Fruit fly (Drosophila melanogaster) whole organism, embryonic: Measurements from ENCODE around the gene Liprin-beta.
A peak's percentile ranks its signal among the peaks of the same experiment; 100 is the strongest.

Experiments
- Abd-B ChIP-seq: fragments of 200-800 bp; sonication (Bioruptor generic); optimal IDR thresholded peaks from 2 replicates; lab custom pipeline; 2018; ENCODE audit warnings: missing biosample characterization, mild to moderate bottlenecking, missing genetic modification characterization, moderate library complexity
- B-H2 ChIP-seq: fragments of 200-800 bp; sonication (Bioruptor generic); optimal IDR thresholded peaks from 2 replicates; lab custom pipeline; 2018; ENCODE audit warnings: missing biosample characterization, mild to moderate bottlenecking, missing genetic modification characterization
- CG10654 ChIP-seq: fragments of 200-800 bp; sonication (Bioruptor generic); optimal IDR thresholded peaks from 2 replicates; lab custom pipeline; 2016; ENCODE audit warnings: missing biosample characterization, missing genetic modification characterization
- CG12155 ChIP-seq: fragments of 200-800 bp; sonication (Bioruptor generic); optimal IDR thresholded peaks from 3 replicates; lab custom pipeline; 2016; ENCODE audit warnings: missing biosample characterization, missing genetic modification characterization
- CG13894 ChIP-seq: fragments of 200-800 bp; sonication (Bioruptor generic); optimal IDR thresholded peaks from 3 replicates; lab custom pipeline; 2018; ENCODE audit warnings: missing biosample characterization, mild to moderate bottlenecking, missing genetic modification characterization, moderate library complexity
- CG14710 ChIP-seq: fragments of 200-800 bp; sonication (Bioruptor generic); optimal IDR thresholded peaks from 3 replicates; lab custom pipeline; 2019; ENCODE audit warnings: missing biosample characterization, mild to moderate bottlenecking, missing genetic modification characterization, moderate library complexity
- CG17385 ChIP-seq: fragments of 200-800 bp; sonication (Bioruptor generic); optimal IDR thresholded peaks from 3 replicates; lab custom pipeline; 2018; ENCODE audit warnings: missing biosample characterization, mild to moderate bottlenecking, missing genetic modification characterization
- CG18262 ChIP-seq: fragments of 200-800 bp; optimal IDR thresholded peaks from 3 replicates; lab custom pipeline; 2019; ENCODE audit warnings: missing biosample characterization, mild to moderate bottlenecking, missing genetic modification characterization, moderate library complexity
- CG18599 ChIP-seq: fragments of 200-800 bp; sonication (Bioruptor generic); optimal IDR thresholded peaks from 3 replicates; lab custom pipeline; 2017; ENCODE audit warnings: missing biosample characterization, missing genetic modification characterization, mild to moderate bottlenecking, moderate library complexity, missing genetic modification reagents
- CG2202 ChIP-seq: fragments of 200-800 bp; sonication (Bioruptor generic); optimal IDR thresholded peaks from 2 replicates; lab custom pipeline; 2018; ENCODE audit warnings: missing biosample characterization, mild to moderate bottlenecking, missing genetic modification characterization
- CG3065 ChIP-seq: fragments of 200-800 bp; sonication (Bioruptor generic); optimal IDR thresholded peaks from 2 replicates; lab custom pipeline; 2016; ENCODE audit warnings: missing biosample characterization, missing genetic modification characterization
- CG31224 ChIP-seq: fragments of 200-800 bp; sonication (Bioruptor generic); IDR thresholded peaks from 2 replicates; pipeline ENCODE4 v1.3.6; 2022; ENCODE audit warnings: missing biosample characterization, missing genetic modification characterization
- CG3847 ChIP-seq: fragments of 200-800 bp; sonication (Bioruptor generic); IDR thresholded peaks from 2 replicates; pipeline ENCODE4 v1.3.6; 2022; ENCODE audit warnings: missing biosample characterization, missing genetic modification characterization
- CG5245 ChIP-seq: fragments of 200-800 bp; sonication (Bioruptor generic); optimal IDR thresholded peaks from 3 replicates; lab custom pipeline; 2016; ENCODE audit warnings: missing biosample characterization, missing genetic modification characterization
- CG6272 ChIP-seq: fragments of 200-800 bp; sonication (Bioruptor generic); IDR thresholded peaks from 2 replicates; pipeline ENCODE4 v1.3.6; 2022; ENCODE audit warnings: missing biosample characterization, missing genetic modification characterization
- CG6683 ChIP-seq: fragments of 200-800 bp; sonication (Bioruptor generic); optimal IDR thresholded peaks from 2 replicates; lab custom pipeline; 2017; ENCODE audit warnings: missing biosample characterization, mild to moderate bottlenecking, missing genetic modification characterization, missing genetic modification reagents
- CG7271 ChIP-seq: fragments of 200-800 bp; sonication (Bioruptor generic); optimal IDR thresholded peaks from 2 replicates; lab custom pipeline; 2018; ENCODE audit warnings: missing biosample characterization, mild to moderate bottlenecking, missing genetic modification characterization, moderate library complexity
- CG7357 ChIP-seq: fragments of 200-800 bp; sonication (Bioruptor generic); IDR thresholded peaks from 3 replicates; pipeline ENCODE4 v1.3.6; 2022; ENCODE audit warnings: missing biosample characterization, missing genetic modification characterization
- CG7556 ChIP-seq: fragments of 200-800 bp; sonication (Bioruptor generic); optimal IDR thresholded peaks from 2 replicates; lab custom pipeline; 2017; ENCODE audit warnings: missing biosample characterization, mild to moderate bottlenecking, missing genetic modification characterization
- CG7786 ChIP-seq: fragments of 200-800 bp; sonication (Bioruptor generic); optimal IDR thresholded peaks from 2 replicates; lab custom pipeline; 2016; ENCODE audit warnings: missing biosample characterization, missing genetic modification characterization
- CG8281 ChIP-seq: fragments of 200-800 bp; sonication (Bioruptor generic); optimal IDR thresholded peaks from 2 replicates; lab custom pipeline; 2018; ENCODE audit warnings: missing biosample characterization, mild to moderate bottlenecking, missing genetic modification characterization, moderate library complexity
- CG8478 ChIP-seq: fragments of >200 bp; optimal IDR thresholded peaks from 2 replicates; lab custom pipeline; 2018
- CG9932 ChIP-seq: fragments of 200-800 bp; sonication (Bioruptor generic); IDR thresholded peaks from 2 replicates; pipeline ENCODE4 v1.3.6; 2022; ENCODE audit warnings: missing biosample characterization, missing genetic modification characterization
- D19A ChIP-seq: fragments of 200-800 bp; optimal IDR thresholded peaks from 3 replicates; lab custom pipeline; 2019; ENCODE audit warnings: missing biosample characterization, mild to moderate bottlenecking, missing genetic modification characterization, moderate library complexity
- Deaf1 ChIP-seq: fragments of 200-800 bp; optimal IDR thresholded peaks from 3 replicates; lab custom pipeline; 2019; ENCODE audit warnings: missing biosample characterization, mild to moderate bottlenecking, missing genetic modification characterization, moderate library complexity
- Dek ChIP-seq: fragments of 200-800 bp; sonication (Bioruptor generic); optimal IDR thresholded peaks from 3 replicates; lab custom pipeline; 2019; ENCODE audit warnings: missing biosample characterization, mild to moderate bottlenecking, missing genetic modification characterization, moderate library complexity
- E2f2 ChIP-seq: fragments of 200-800 bp; sonication (Bioruptor generic); IDR thresholded peaks from 2 replicates; pipeline ENCODE4 v1.3.6; 2022; ENCODE audit warnings: missing biosample characterization, missing genetic modification characterization
- HLH4C ChIP-seq: fragments of 200-800 bp; sonication (Bioruptor generic); IDR thresholded peaks from 3 replicates; pipeline ENCODE4 v1.3.6; 2022; ENCODE audit warnings: missing biosample characterization, missing genetic modification characterization; ENCODE audit not compliant: partially characterized antibody
- Oli ChIP-seq: fragments of 200-800 bp; sonication (Bioruptor generic); optimal IDR thresholded peaks from 2 replicates; lab custom pipeline; 2018; ENCODE audit warnings: missing biosample characterization, mild to moderate bottlenecking, missing genetic modification characterization, moderate library complexity
- Xrp1 ChIP-seq: fragments of 200-800 bp; sonication (Bioruptor generic); IDR thresholded peaks from 2 replicates; pipeline ENCODE4 v1.3.6; 2022; ENCODE audit warnings: missing biosample characterization, missing genetic modification characterization
- ac ChIP-seq: fragments of 200-800 bp; sonication (Bioruptor generic); optimal IDR thresholded peaks from 3 replicates; lab custom pipeline; 2017; ENCODE audit warnings: missing biosample characterization, mild to moderate bottlenecking, missing genetic modification characterization
- br ChIP-seq: fragments of >200 bp; optimal IDR thresholded peaks from 2 replicates; lab custom pipeline; 2017
- ci ChIP-seq: fragments of 200-800 bp; sonication (Bioruptor generic); IDR thresholded peaks from 3 replicates; pipeline ENCODE4 v1.3.6; 2022; ENCODE audit warnings: missing biosample characterization, missing genetic modification characterization
- crp ChIP-seq, 2 experiments: fragments of 200-800 bp; sonication (Bioruptor generic); optimal IDR thresholded peaks; 2 replicates in 1 of 2; 3 replicates in 1 of 2; lab custom pipeline; 2017; ENCODE audit warnings: missing biosample characterization in 2 of 2, missing genetic modification characterization in 2 of 2, mild to moderate bottlenecking in 1 of 2, moderate library complexity in 1 of 2
- danr ChIP-seq: fragments of 200-800 bp; sonication (Bioruptor generic); IDR thresholded peaks from 2 replicates; pipeline ENCODE4 v1.3.6; 2022; ENCODE audit warnings: missing biosample characterization, missing genetic modification characterization
- dati ChIP-seq: fragments of 200-800 bp; sonication (Bioruptor generic); IDR thresholded peaks from 2 replicates; pipeline ENCODE4 v1.3.6; 2022; ENCODE audit warnings: missing biosample characterization, missing genetic modification characterization
- esg ChIP-seq: fragments of 200-800 bp; sonication (Bioruptor generic); conservative IDR thresholded peaks from 2 replicates; pipeline ENCODE4 v1.3.6; 2022; ENCODE audit warnings: missing biosample characterization, missing genetic modification characterization
- eyg ChIP-seq: fragments of 200-800 bp; sonication (Bioruptor generic); optimal IDR thresholded peaks from 3 replicates; lab custom pipeline; 2016; ENCODE audit warnings: missing biosample characterization, missing genetic modification characterization
- gfzf ChIP-seq: fragments of 200-800 bp; sonication (Bioruptor generic); optimal IDR thresholded peaks from 2 replicates; lab custom pipeline; 2016; ENCODE audit warnings: missing biosample characterization, mild to moderate bottlenecking, missing genetic modification characterization, moderate library complexity
- kah ChIP-seq: fragments of 200-800 bp; sonication (Bioruptor generic); optimal IDR thresholded peaks from 2 replicates; lab custom pipeline; 2018; ENCODE audit warnings: missing biosample characterization, mild to moderate bottlenecking, missing genetic modification characterization
- lola ChIP-seq, 3 experiments: fragments of >200 bp in 2 of 3; fragments of 200-800 bp in 1 of 3; sonication (Bioruptor generic) in 1 of 3; optimal IDR thresholded peaks; 2 replicates each; lab custom pipeline; 2017 to 2019; ENCODE audit warnings: missing biosample characterization in 3 of 3, missing genetic modification characterization in 3 of 3, mild to moderate bottlenecking in 1 of 3, moderate library complexity in 1 of 3
- psq ChIP-seq: fragments of 200-800 bp; sonication (Bioruptor generic); optimal IDR thresholded peaks from 2 replicates; lab custom pipeline; 2017; ENCODE audit warnings: missing biosample characterization, missing genetic modification characterization
- rib ChIP-seq: fragments of 200-800 bp; sonication (Bioruptor generic); IDR thresholded peaks from 2 replicates; pipeline ENCODE4 v1.3.6; 2022; ENCODE audit warnings: missing biosample characterization, missing genetic modification characterization
- row ChIP-seq: fragments of 200-800 bp; sonication (Bioruptor generic); IDR thresholded peaks from 3 replicates; pipeline ENCODE4 v1.3.6; 2022; ENCODE audit warnings: missing biosample characterization, missing genetic modification characterization
- run ChIP-seq: fragments of 200-800 bp; sonication (Bioruptor generic); optimal IDR thresholded peaks from 3 replicates; lab custom pipeline; 2018; ENCODE audit warnings: missing biosample characterization, mild to moderate bottlenecking, missing genetic modification characterization
- scrt ChIP-seq: fragments of 200-800 bp; sonication (Bioruptor generic); optimal IDR thresholded peaks from 2 replicates; lab custom pipeline; 2018; ENCODE audit warnings: missing biosample characterization, mild to moderate bottlenecking, missing genetic modification characterization, moderate library complexity
- sd ChIP-seq: fragments of 200-800 bp; sonication (Bioruptor generic); optimal IDR thresholded peaks from 3 replicates; lab custom pipeline; 2018; ENCODE audit warnings: missing biosample characterization, mild to moderate bottlenecking, missing genetic modification characterization, moderate library complexity
- slbo ChIP-seq: fragments of 200-800 bp; sonication (Bioruptor generic); IDR thresholded peaks from 2 replicates; pipeline ENCODE4 v1.3.6; 2022; ENCODE audit warnings: missing biosample characterization, missing genetic modification characterization
- trh ChIP-seq: fragments of 200-800 bp; sonication (Bioruptor generic); optimal IDR thresholded peaks from 2 replicates; lab custom pipeline; 2016; ENCODE audit warnings: missing biosample characterization, missing genetic modification characterization
- unpg ChIP-seq: fragments of 200-800 bp; sonication (Bioruptor generic); optimal IDR thresholded peaks from 3 replicates; lab custom pipeline; 2018; ENCODE audit warnings: missing biosample characterization, mild to moderate bottlenecking, missing genetic modification characterization, moderate library complexity
- wdn ChIP-seq: fragments of 200-800 bp; sonication (Bioruptor generic); IDR thresholded peaks from 2 replicates; pipeline ENCODE4 v1.3.6; 2022; ENCODE audit warnings: missing biosample characterization, missing genetic modification characterization

Liprin-beta gene

DNA sequence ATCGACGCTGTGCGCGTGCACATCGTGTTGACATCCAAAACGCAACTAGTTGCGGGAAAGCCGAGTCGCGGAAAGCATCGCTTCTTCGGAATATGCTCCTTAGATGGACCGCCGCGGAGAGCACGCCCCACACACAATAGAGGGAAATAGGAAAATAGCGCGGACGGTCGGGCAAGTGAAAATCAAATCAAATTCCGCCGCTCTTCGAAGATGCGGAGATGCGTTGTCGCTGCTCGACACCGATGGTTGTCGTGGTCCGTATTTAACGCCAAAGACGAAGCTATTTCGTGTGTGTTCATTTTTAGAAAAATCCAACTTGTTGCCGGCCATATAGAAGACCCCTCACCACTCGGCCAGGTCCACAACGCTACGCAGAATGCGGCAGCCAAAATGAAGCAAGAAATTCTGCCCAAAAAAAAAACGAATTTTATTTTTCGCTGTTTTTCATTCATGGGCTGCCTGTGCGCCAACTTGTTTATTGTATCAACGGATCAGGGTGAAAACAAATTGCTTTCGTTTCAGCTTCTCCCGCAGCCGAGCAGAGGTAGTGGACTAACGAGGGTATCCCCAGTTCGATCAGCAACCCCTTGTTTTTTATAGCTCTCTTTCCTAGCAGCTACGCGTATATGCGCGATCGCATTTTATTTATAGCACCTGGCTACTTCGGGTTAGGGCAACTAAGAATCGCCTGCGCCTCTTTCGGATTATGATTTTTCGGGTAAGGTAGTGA lies 6.7 kb downstream of the Liprin-beta start, which contains the start of gene CG10710 (continued):
- TF ChIP-seq esg (GFP tag; lab: Robert Waterston, UW) (no peak), lola (GFP tag; optimal IDR thresholded peaks at IDR 0.05; lab: Kevin White, UChicago) (no peak), CG6272 (GFP tag; lab: Robert Waterston, UW) (no peak), HLH4C (no peak), psq (GFP tag; lab: Kevin White, UChicago) (no peak), br (lab: Kevin White, UChicago) (no peak), CG8478 (no peak), Abd-B (no peak), CG7556 (GFP tag; lab: Kevin White, UChicago) (no peak), D19A (peak; percentile 10), CG6683 (GFP tag; lab: Kevin White, UChicago) (no peak), CG7271 (no peak), Xrp1 (no peak), unpg (no peak), CG14710 (no peak), scrt (no peak), Oli (tag; lab: Kevin White, UChicago) (no peak), Dek (tag; lab: Kevin White, UChicago) (no peak), CG8281 (tag; lab: Kevin White, UChicago) (no peak), wdn (GFP tag; lab: Robert Waterston, UW) (no peak), kah (GFP tag; lab: Kevin White, UChicago) (peak; percentile 87), CG3065 (GFP tag; lab: Kevin White, UChicago) (no peak), slbo (0 out of 2 replicates have a peak, but pooled peaks have one; percentile 20), CG3847 (GFP tag; lab: Robert Waterston, UW) (no peak), gfzf (no peak), sd (peak; percentile 82), CG12155 (GFP tag; lab: Kevin White, UChicago) (no peak), B-H2 (GFP tag; lab: Kevin White, UChicago) (no peak), CG17385 (GFP tag; lab: Kevin White, UChicago) (no peak), run (tag; lab: Kevin White, UChicago) (no peak), CG13894 (no peak), trh (GFP tag; lab: Kevin White, UChicago) (no peak), CG18262 (tag; lab: Kevin White, UChicago) (no peak), row (GFP tag; lab: Robert Waterston, UW) (peak; percentile 43; the same call in 1 of the 3 replicates), CG31224 (no peak), CG7786 (no peak), CG9932 (GFP tag; lab: Robert Waterston, UW) (peak; percentile 45; the same call in 1 of the 2 replicates), Deaf1 (tag; lab: Kevin White, UChicago) (peak; percentile 65), dati (GFP tag; lab: Robert Waterston, UW) (no peak), ci (GFP tag; lab: Robert Waterston, UW) (no peak), CG18599 (GFP tag; lab: Kevin White, UChicago) (no peak), E2f2 (no peak), CG10654 (GFP tag; lab: Kevin White, UChicago) (no peak), CG2202 (tag; lab: Kevin White, UChicago) (no peak), rib (GFP tag; lab: Robert Waterston, UW) (no peak), CG5245 (GFP tag; lab: Kevin White, UChicago) (no peak), crp (GFP tag; optimal IDR thresholded peaks at IDR 0.05; lab: Kevin White, UChicago) (no peak), ac (GFP tag; lab: Kevin White, UChicago) (no peak), eyg (no peak), CG7357 (no peak), danr (GFP tag; lab: Robert Waterston, UW) (no peak)
